Fruit fly (Drosophila melanogaster): ENCODE results near the gene CG5114.

DNA sequence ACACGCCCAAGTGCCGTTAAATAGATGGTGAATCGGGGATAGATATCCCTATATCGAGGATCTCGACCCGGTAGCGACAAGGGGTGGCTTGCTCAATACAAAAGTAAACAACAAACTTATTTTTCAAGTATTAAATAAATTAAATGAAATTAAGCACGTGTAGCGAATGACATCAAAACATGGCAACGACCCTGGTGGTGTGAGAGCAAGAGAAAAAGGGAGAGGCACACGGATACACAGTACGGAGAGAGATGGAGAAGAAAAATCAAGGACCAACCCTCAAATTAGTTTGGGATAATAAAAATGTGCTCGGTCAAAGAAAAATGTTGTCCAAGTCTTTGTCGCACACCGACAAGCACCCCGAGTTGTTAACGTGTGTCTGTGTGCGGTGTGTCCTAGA, 38.4 kb downstream of the CG5114 start:
- TF ChIP-seq CG4496 (GFP tag; IDR thresholded peaks at IDR 0.05) = no peak
- TF ChIP-seq Snoo (tag; optimal IDR thresholded peaks at IDR 0.05) = no peak
- TF ChIP-seq Pif1B (GFP tag; optimal IDR thresholded peaks at IDR 0.05) = no peak
- TF ChIP-seq gl (tag; optimal IDR thresholded peaks at IDR 0.05) = no peak
- TF ChIP-seq CG15710 (tag; optimal IDR thresholded peaks at IDR 0.05) = no peak
- TF ChIP-seq CG34367 (tag; optimal IDR thresholded peaks at IDR 0.05) = no peak
- no peak for TF ChIP-seq D1 (tag; optimal IDR thresholded peaks at IDR 0.05)
- TF ChIP-seq Ets98B (GFP tag; IDR thresholded peaks at IDR 0.05) = no peak
- no peak for TF ChIP-seq rn (GFP tag; IDR thresholded peaks at IDR 0.05)
- no peak for TF ChIP-seq fd96Ca (GFP tag; IDR thresholded peaks at IDR 0.05)
- TF ChIP-seq CG32121 (GFP tag; IDR thresholded peaks at IDR 0.05) = no peak
- TF ChIP-seq CG13204 (GFP tag; optimal IDR thresholded peaks at IDR 0.05) = no peak
- no peak for TF ChIP-seq EcR (GFP tag; optimal IDR thresholded peaks at IDR 0.05)
- TF ChIP-seq CG8159 (tag; optimal IDR thresholded peaks at IDR 0.05) = no peak
